Fruit fly (Drosophila melanogaster): Measurements from ENCODE around the gene mtSSB.

mtSSB gene

dm6 chr3R:16208924-16209713, 4.1 kb upstream of the mtSSB start (continued):
- TF ChIP-seq Doc3 (GFP tag; IDR thresholded peaks at IDR 0.05; ENCODE audit: partially characterized antibody): no peak
- TF ChIP-seq row (GFP tag; IDR thresholded peaks at IDR 0.05): peak; percentile 60; the same call in 1 of the 3 replicates
- TF ChIP-seq shn (GFP tag; optimal IDR thresholded peaks at IDR 0.05): no peak
- TF ChIP-seq CG4328 (GFP tag; optimal IDR thresholded peaks at IDR 0.05): no peak
- peak; percentile 59 for TF ChIP-seq CG8388 (GFP tag; optimal IDR thresholded peaks at IDR 0.05)
- no peak for TF ChIP-seq CG3838 (GFP tag; optimal IDR thresholded peaks at IDR 0.05)
- TF ChIP-seq Dfd (GFP tag; optimal IDR thresholded peaks at IDR 0.05): no peak
- no peak for TF ChIP-seq CG3407 (GFP tag; optimal IDR thresholded peaks at IDR 0.05)
- 0 out of 2 replicates have a peak, but pooled peaks have one; percentile 4 for TF ChIP-seq dimm (GFP tag; IDR thresholded peaks at IDR 0.05)
- TF ChIP-seq Ada2b (GFP tag; IDR thresholded peaks at IDR 0.05): no peak
- TF ChIP-seq bsh (GFP tag; optimal IDR thresholded peaks at IDR 0.05): peak; percentile 55 to 59
- no peak for TF ChIP-seq Hand (GFP tag; optimal IDR thresholded peaks at IDR 0.05)
- peak; percentile 51 for TF ChIP-seq Xrp1 (GFP tag; IDR thresholded peaks at IDR 0.05)
- TF ChIP-seq Dref (GFP tag; IDR thresholded peaks at IDR 0.05): 0 out of 2 replicates have a peak, but pooled peaks have one; percentile 19
- TF ChIP-seq ttk (GFP tag; IDR thresholded peaks at IDR 0.05): no peak
- TF ChIP-seq Hmr (GFP tag; optimal IDR thresholded peaks at IDR 0.05): peak; percentile 39
- peak; percentile 39; the same call in 1 of the 3 replicates for TF ChIP-seq dysf (GFP tag; IDR thresholded peaks at IDR 0.05)
- TF ChIP-seq hb (GFP tag; IDR thresholded peaks at IDR 0.05; ENCODE audit: partially characterized antibody): no peak
- no peak for TF ChIP-seq CG12299 (tag; optimal IDR thresholded peaks at IDR 0.05)
- peak; percentile 67; the same call in 1 of the 2 replicates for TF ChIP-seq chm (GFP tag; IDR thresholded peaks at IDR 0.05)
- TF ChIP-seq knrl (GFP tag; IDR thresholded peaks at IDR 0.05; ENCODE audit: partially characterized antibody): no peak
- TF ChIP-seq CG12236 (GFP tag; optimal IDR thresholded peaks at IDR 0.05): no peak
- TF ChIP-seq Sin3A (optimal IDR thresholded peaks at IDR 0.05): no peak
- no peak for TF ChIP-seq CG8478 (optimal IDR thresholded peaks at IDR 0.05)
- no peak for TF ChIP-seq sna (GFP tag; IDR thresholded peaks at IDR 0.05; ENCODE audit: partially characterized antibody)
- TF ChIP-seq gsb (GFP tag; IDR thresholded peaks at IDR 0.05): peak; percentile 47; the same call in 1 of the 2 replicates
- no peak for TF ChIP-seq Side (GFP tag; optimal IDR thresholded peaks at IDR 0.05)
- no peak for TF ChIP-seq CG6854 (GFP tag; optimal IDR thresholded peaks at IDR 0.05)
- no peak for TF ChIP-seq CG9609 (GFP tag; optimal IDR thresholded peaks at IDR 0.05)
- no peak for TF ChIP-seq Mes4 (GFP tag; optimal IDR thresholded peaks at IDR 0.05)
- TF ChIP-seq zen2 (GFP tag; IDR thresholded peaks at IDR 0.05; ENCODE audit: partially characterized antibody): no peak
- TF ChIP-seq crol (GFP tag; IDR thresholded peaks at IDR 0.05): peak; percentile 24; the same call in 1 of the 2 replicates
- TF ChIP-seq tap (tag; optimal IDR thresholded peaks at IDR 0.05): no peak
- TF ChIP-seq CG2875 (GFP tag; optimal IDR thresholded peaks at IDR 0.05): no peak
- peak; percentile 8 for TF ChIP-seq CG12104 (GFP tag; optimal IDR thresholded peaks at IDR 0.05)
- TF ChIP-seq tin (GFP tag; optimal IDR thresholded peaks at IDR 0.05): no peak
- no peak for TF ChIP-seq CG17328 (GFP tag; IDR thresholded peaks at IDR 0.05)
- no peak for TF ChIP-seq CG6683 (GFP tag; optimal IDR thresholded peaks at IDR 0.05)
- TF ChIP-seq al (GFP tag; IDR thresholded peaks at IDR 0.05): 0 out of 2 replicates have a peak, but pooled peaks have one; percentile 11
- peak; percentile 61 for TF ChIP-seq Hr3 (GFP tag; optimal IDR thresholded peaks at IDR 0.05)
- no peak for TF ChIP-seq CG4282 (GFP tag; optimal IDR thresholded peaks at IDR 0.05)
- no peak for TF ChIP-seq slbo (GFP tag; IDR thresholded peaks at IDR 0.05)
- peak; percentile 39 for TF ChIP-seq CG3281 (GFP tag; optimal IDR thresholded peaks at IDR 0.05)
- TF ChIP-seq CG4730 (GFP tag; IDR thresholded peaks at IDR 0.05): no peak
- TF ChIP-seq GATAe (GFP tag; conservative IDR thresholded peaks at IDR 0.05): no peak
- no peak for TF ChIP-seq CG7963 (GFP tag; IDR thresholded peaks at IDR 0.05; ENCODE audit: partially characterized antibody)
- no peak for TF ChIP-seq BEAF-32 (GFP tag; optimal IDR thresholded peaks at IDR 0.05)
- TF ChIP-seq odd (GFP tag; optimal IDR thresholded peaks at IDR 0.05): peak; percentile 42
- no peak for TF ChIP-seq bowl (GFP tag; IDR thresholded peaks at IDR 0.05)
- no peak for TF ChIP-seq CG18476 (GFP tag; optimal IDR thresholded peaks at IDR 0.05)

All from whole organism, embryonic.